Worm (Caenorhabditis elegans): ENCODE data around the gene R166.3.

DNA sequence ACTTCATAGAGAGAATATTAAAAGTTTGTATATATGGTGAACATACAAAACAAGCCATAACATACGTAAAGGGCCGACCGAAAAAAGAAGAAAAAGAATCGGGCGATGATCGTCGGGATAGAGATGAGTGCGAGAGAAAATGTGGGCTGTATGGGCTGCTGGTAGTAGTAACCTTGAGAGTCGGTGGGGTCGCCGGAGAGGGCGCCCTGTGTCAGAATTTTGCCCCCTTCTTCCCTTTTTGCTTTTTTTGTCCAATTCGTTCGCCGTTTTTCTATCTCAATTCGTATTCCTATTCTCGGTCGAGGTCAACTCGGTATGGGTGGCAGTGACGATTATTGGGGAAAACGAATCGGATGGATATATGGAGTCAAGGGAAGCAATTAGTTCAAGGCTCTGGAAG, 33.2 kb downstream of the R166.3 start:
- TF ChIP-seq ztf-23 (GFP tag; IDR thresholded peaks at IDR 0.05) (no peak), tab-1 (GFP tag; IDR thresholded peaks at IDR 0.05) (no peak), med-1 (GFP tag; optimal IDR thresholded peaks at IDR 0.05; ENCODE audit: insufficient read depth) (no peak), ref-1 (GFP tag; conservative IDR thresholded peaks at IDR 0.05) (no peak), cog-1 (tag; optimal IDR thresholded peaks at IDR 0.05) (no peak), flt-1 (GFP tag; IDR thresholded peaks at IDR 0.05) (no peak), ztf-29 (GFP tag; IDR thresholded peaks at IDR 0.05) (no peak), klf-2 (GFP tag; conservative IDR thresholded peaks at IDR 0.05) (no peak)
